Fruit fly (Drosophila melanogaster) S2 (cell line): ENCODE results near the gene CG43725.

Source experiments
- CG8478 ChIP-seq: fragments of >200 bp; optimal IDR thresholded peaks from 2 replicates; lab custom pipeline; 2018
- CTCF ChIP-seq, 2 experiments: fragments of >200 bp; optimal IDR thresholded peaks; 2 replicates each; lab custom pipeline; 2018

Gene CG43725

DNA sequence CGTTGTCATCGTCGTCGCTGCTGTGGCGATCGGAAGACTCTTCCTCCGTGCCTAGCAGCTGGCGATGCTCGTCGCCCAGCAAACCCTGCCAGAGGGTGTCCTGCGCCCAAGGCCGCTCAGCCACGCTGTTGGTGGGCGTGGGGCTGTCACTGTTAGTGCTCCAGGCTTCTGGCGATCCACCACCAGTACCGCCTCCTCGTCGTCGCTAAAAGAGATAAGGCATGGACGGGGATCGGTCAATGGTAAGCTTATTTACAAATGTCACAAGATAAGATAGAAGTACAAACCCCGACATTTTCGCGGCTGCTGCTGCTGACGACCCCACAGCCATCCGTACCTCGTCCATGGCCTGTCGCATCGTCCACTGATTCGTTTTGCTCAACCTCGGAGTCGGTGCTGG lies 30.0 kb downstream of the CG43725 start:
- TF ChIP-seq CTCF (optimal IDR thresholded peaks at IDR 0.05; lab: Kevin White, UChicago) (no peak), CG8478 (lab: Kevin White, UChicago) (no peak)

DNA sequence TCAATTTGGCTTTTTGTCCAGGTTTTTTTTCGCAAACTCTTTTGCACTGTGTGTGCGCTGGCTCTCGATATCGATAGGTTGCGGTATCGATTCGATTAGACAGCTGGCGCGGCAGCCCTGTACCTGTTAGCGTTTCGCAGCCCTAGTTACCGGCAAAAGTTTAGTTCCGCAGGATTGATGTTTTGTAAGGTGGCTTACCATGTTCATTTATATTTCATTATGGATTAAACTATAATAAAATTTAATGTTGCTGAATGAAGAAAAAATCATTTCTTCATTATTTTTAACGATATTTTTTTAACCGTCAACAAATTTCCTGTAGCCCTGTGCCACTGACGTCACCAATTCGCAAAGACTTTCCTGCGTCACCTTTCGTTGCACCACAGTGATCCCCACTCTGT lies 31.2 kb downstream of the CG43725 start, which contains the start of gene Reps:
Gene Reps, minus strand, starts transcription at position 84 of the 401 bp plus-strand sequence.
- TF ChIP-seq CTCF (optimal IDR thresholded peaks at IDR 0.05; lab: Kevin White, UChicago) (peak in 1 of 2 experiments; percentile 11), CG8478 (lab: Kevin White, UChicago) (no peak)

dm6 chr2L:11113011-11113528 lies 37.8 kb downstream of the CG43725 start, which contains the start of gene Idua:
TSS of gene Idua (minus strand) at chr2L:11113061.
- TF ChIP-seq CTCF (optimal IDR thresholded peaks at IDR 0.05; lab: Kevin White, UChicago) (no peak), CG8478 (lab: Kevin White, UChicago) (no peak)

DNA sequence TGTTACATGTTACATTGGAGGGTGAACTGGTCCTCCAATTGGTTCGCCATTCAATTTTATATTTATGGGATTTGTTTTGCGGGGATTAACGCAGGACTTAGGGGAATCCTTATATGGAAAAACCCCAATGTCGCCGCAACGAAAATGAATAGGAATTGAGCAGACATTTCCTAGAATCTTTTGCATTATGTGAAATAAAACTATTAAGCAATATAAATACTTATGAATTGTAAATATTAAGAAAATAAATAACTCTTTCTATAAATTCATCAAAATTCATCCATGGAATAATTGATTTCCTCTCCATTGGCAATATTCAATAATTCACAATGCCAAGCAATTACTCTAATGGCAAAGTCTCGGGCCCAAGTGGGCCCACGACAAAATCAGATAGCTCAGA lies 38.4 kb downstream of the CG43725 start, which contains the start of gene Gr32a:
Gene Gr32a, plus strand, starts transcription at position 301 of the 400 bp plus-strand sequence.
- TF ChIP-seq CTCF (optimal IDR thresholded peaks at IDR 0.05; lab: Kevin White, UChicago), result no peak
- no peak for TF ChIP-seq CG8478 (lab: Kevin White, UChicago)

DNA sequence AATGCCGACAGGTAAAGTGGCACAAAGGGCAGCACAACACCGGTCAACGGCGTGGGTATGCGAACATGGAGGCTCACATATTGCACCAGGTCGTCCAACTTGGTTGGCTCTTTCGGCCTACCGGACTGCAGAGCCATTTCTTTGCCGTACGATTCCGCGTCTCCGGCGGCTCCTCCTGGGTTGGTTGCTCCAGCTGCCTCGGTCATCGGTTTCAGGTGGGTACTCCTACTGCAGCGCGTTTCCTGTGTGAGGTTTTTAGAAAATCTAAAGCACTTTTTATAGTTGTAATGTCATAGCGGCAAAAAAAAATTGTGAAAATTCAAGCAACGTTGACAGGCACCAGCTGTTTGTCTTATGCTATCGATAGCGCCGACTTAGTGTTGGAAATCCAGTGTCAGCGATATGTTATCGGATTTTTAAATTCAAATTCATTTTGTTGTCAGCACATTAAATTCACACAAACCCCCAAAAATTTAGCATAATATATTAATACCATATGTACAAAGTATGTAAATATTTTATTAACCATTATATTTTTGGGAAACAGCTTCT lies 44.7 kb downstream of the CG43725 start, which contains the start of gene CG6230:
Gene CG6230, minus strand, starts transcription at position 354 of the 552 bp plus-strand sequence.
- no peak for TF ChIP-seq CTCF (optimal IDR thresholded peaks at IDR 0.05; lab: Kevin White, UChicago)
- TF ChIP-seq CG8478 (lab: Kevin White, UChicago), result no peak

DNA sequence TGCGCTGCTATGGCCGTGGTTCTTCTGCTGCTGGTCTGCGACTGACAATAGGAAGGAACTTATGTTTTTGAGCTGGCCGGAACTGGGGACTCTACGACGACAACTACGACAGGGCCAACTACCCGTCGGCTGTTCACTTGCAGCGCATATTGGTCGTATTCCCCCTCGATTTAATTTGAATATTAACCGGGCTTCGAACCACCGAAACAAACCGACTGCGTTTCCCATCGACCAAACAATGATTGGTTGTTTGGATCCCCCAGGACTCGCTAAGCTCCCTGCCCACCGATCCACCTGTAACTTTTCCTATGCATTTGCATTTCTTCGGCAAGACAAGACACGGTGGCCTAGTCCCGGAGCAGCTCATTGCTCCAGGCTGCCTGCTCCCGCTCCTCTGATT lies 46.3 kb downstream of the CG43725 start, which contains the start of gene Dnaaf4:
Gene Dnaaf4, minus strand, starts transcription at position 101 of the 400 bp plus-strand sequence.
- TF ChIP-seq CG8478 (lab: Kevin White, UChicago) (no peak), CTCF (optimal IDR thresholded peaks at IDR 0.05; lab: Kevin White, UChicago) (no peak)

DNA sequence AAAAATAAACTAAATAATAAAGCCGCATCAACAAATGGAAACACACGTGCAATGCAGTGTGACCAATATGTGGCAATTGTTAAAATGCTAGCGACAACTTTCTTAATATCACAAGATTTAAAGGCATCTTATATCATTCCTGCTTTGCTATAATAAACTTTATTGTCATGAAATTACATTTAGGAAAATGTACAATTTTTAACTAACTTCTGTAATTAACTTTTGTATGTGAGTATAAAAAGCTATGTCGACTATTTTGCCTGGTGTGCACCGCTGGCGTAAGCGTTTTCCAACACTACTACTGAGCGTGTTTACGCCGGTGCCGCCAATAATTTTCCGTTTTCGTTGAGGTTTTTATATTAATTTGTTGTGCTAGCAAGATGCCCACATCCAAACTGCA lies 48.2 kb downstream of the CG43725 start, which contains the start of the genes Csl4 and Nup160:
Gene Csl4, minus strand, starts transcription at position 69 of the 400 bp plus-strand sequence.
Gene Nup160, plus strand, starts transcription at position 279 of the 400 bp plus-strand sequence.
- no peak for TF ChIP-seq CG8478 (lab: Kevin White, UChicago)
- TF ChIP-seq CTCF (optimal IDR thresholded peaks at IDR 0.05; lab: Kevin White, UChicago), result no peak
